Worm (Caenorhabditis elegans) whole organism, late embryonic: ENCODE data around the gene D1069.3.

Experiments
- T23F11.4 ChIP-seq: fragments of 200-800 bp; sonication (Bioruptor generic); optimal IDR thresholded peaks from 2 replicates; lab custom pipeline; 2018; ENCODE audit warnings: mild to moderate bottlenecking, missing genetic modification characterization, missing compliant biosample characterization
- Y22D7AL.16 ChIP-seq: sonication (generic microtip); optimal IDR thresholded peaks from 2 replicates; lab custom pipeline; 2016; ENCODE audit warnings: missing genetic modification characterization, missing compliant biosample characterization
- ahr-1 ChIP-seq: sonication (generic microtip); optimal IDR thresholded peaks from 2 replicates; lab custom pipeline; 2016; ENCODE audit warnings: missing genetic modification characterization, missing compliant biosample characterization
- ceh-24 ChIP-seq: sonication (generic microtip); optimal IDR thresholded peaks from 2 replicates; lab custom pipeline; 2016; ENCODE audit warnings: mild to moderate bottlenecking, missing genetic modification characterization, missing compliant biosample characterization
- ceh-31 ChIP-seq: sonication (generic microtip); optimal IDR thresholded peaks from 2 replicates; lab custom pipeline; 2016; ENCODE audit warnings: missing genetic modification characterization, missing compliant biosample characterization
- ceh-48 ChIP-seq: sonication (generic microtip); optimal IDR thresholded peaks from 2 replicates; lab custom pipeline; 2016; ENCODE audit warnings: missing genetic modification characterization, inconsistent platforms, missing compliant biosample characterization
- dmd-4 ChIP-seq: sonication (generic microtip); optimal IDR thresholded peaks from 2 replicates; lab custom pipeline; 2016; ENCODE audit warnings: borderline replicate concordance, missing genetic modification characterization, missing compliant biosample characterization
- dve-1 ChIP-seq: sonication (generic microtip); optimal IDR thresholded peaks from 2 replicates; lab custom pipeline; 2017; ENCODE audit warnings: antibody characterized with exemption, mild to moderate bottlenecking, missing genetic modification characterization, missing compliant biosample characterization
- elt-2 ChIP-seq: sonication (generic microtip); optimal IDR thresholded peaks from 2 replicates; lab custom pipeline; 2016; ENCODE audit warnings: missing genetic modification reagents, missing genetic modification characterization, missing compliant biosample characterization
- ets-4 ChIP-seq: sonication (generic microtip); optimal IDR thresholded peaks from 2 replicates; lab custom pipeline; 2016; ENCODE audit warnings: missing genetic modification characterization, missing compliant biosample characterization
- fax-1 ChIP-seq: sonication (generic microtip); optimal IDR thresholded peaks from 2 replicates; lab custom pipeline; 2016; ENCODE audit warnings: missing genotype, missing genetic modification characterization, missing compliant biosample characterization
- fkh-6 ChIP-seq: sonication (generic microtip); optimal IDR thresholded peaks from 2 replicates; lab custom pipeline; 2016; ENCODE audit warnings: missing genetic modification characterization, missing compliant biosample characterization
- hlh-13 ChIP-seq: fragments of 200-800 bp; sonication (Bioruptor generic); optimal IDR thresholded peaks from 2 replicates; lab custom pipeline; 2018; ENCODE audit warnings: mild to moderate bottlenecking, missing genetic modification characterization, missing compliant biosample characterization
- hlh-30 ChIP-seq: sonication (generic microtip); optimal IDR thresholded peaks from 2 replicates; lab custom pipeline; 2017; ENCODE audit warnings: antibody characterized with exemption, missing genetic modification characterization, missing compliant biosample characterization; ENCODE audit not compliant: insufficient read depth
- hlh-6 ChIP-seq: sonication (generic microtip); optimal IDR thresholded peaks from 2 replicates; lab custom pipeline; 2016; ENCODE audit warnings: missing genotype, missing genetic modification characterization, missing compliant biosample characterization
- lim-6 ChIP-seq: sonication (generic microtip); optimal IDR thresholded peaks from 2 replicates; lab custom pipeline; 2016; ENCODE audit warnings: missing genetic modification characterization, missing compliant biosample characterization
- lin-11 ChIP-seq: fragments of 200-800 bp; sonication (Bioruptor generic); optimal IDR thresholded peaks from 2 replicates; lab custom pipeline; 2018; ENCODE audit warnings: mild to moderate bottlenecking, missing genetic modification characterization, missing compliant biosample characterization
- madf-2 ChIP-seq: sonication (generic microtip); optimal IDR thresholded peaks from 2 replicates; lab custom pipeline; 2017; ENCODE audit warnings: missing genetic modification characterization, missing compliant biosample characterization
- mec-3 ChIP-seq: sonication (generic microtip); optimal IDR thresholded peaks from 2 replicates; lab custom pipeline; 2016; ENCODE audit warnings: borderline replicate concordance, missing genetic modification characterization, missing compliant biosample characterization
- nfya-1 ChIP-seq: sonication (generic microtip); optimal IDR thresholded peaks from 2 replicates; lab custom pipeline; 2017; ENCODE audit warnings: missing genetic modification characterization, mild to moderate bottlenecking, missing compliant biosample characterization, antibody characterized with exemption, moderate library complexity
- nhr-232 ChIP-seq: sonication (generic microtip); optimal IDR thresholded peaks from 2 replicates; lab custom pipeline; 2016; ENCODE audit warnings: missing genetic modification characterization, missing compliant biosample characterization
- npax-4 ChIP-seq: sonication (generic microtip); optimal IDR thresholded peaks from 2 replicates; lab custom pipeline; 2016; ENCODE audit warnings: missing genetic modification characterization, missing compliant biosample characterization
- pax-1 ChIP-seq: fragments of 150-350 bp; optimal IDR thresholded peaks from 2 replicates; lab custom pipeline; 2014; ENCODE audit warnings: missing biosample characterization, missing genetic modification characterization
- pha-4 ChIP-seq: fragments of 150-350 bp; optimal IDR thresholded peaks from 2 replicates; lab custom pipeline; 2018; ENCODE audit warnings: missing biosample characterization, missing genetic modification reagents, missing genetic modification characterization
- pros-1 ChIP-seq: fragments of 150-350 bp; optimal IDR thresholded peaks from 2 replicates; lab custom pipeline; 2014; ENCODE audit warnings: missing biosample characterization, missing genetic modification reagents, missing genetic modification characterization
- ref-2 ChIP-seq: sonication (generic microtip); optimal IDR thresholded peaks from 2 replicates; lab custom pipeline; 2016; ENCODE audit warnings: missing genetic modification characterization, missing compliant biosample characterization
- sdc-2 ChIP-seq: sonication (generic microtip); optimal IDR thresholded peaks from 2 replicates; lab custom pipeline; 2016; ENCODE audit warnings: missing genotype, missing genetic modification characterization, missing compliant biosample characterization
- sox-4 ChIP-seq: sonication (generic microtip); optimal IDR thresholded peaks from 2 replicates; lab custom pipeline; 2017; ENCODE audit warnings: mild to moderate bottlenecking, missing genetic modification characterization, inconsistent platforms, missing compliant biosample characterization
- syd-9 ChIP-seq: sonication (generic microtip); optimal IDR thresholded peaks from 2 replicates; lab custom pipeline; 2016; ENCODE audit warnings: mild to moderate bottlenecking, missing genetic modification characterization, moderate library complexity, missing compliant biosample characterization
- tbx-2 ChIP-seq: sonication (generic microtip); optimal IDR thresholded peaks from 2 replicates; lab custom pipeline; 2016; ENCODE audit warnings: missing genetic modification characterization, missing compliant biosample characterization
- tbx-7 ChIP-seq: sonication (generic microtip); optimal IDR thresholded peaks from 2 replicates; lab custom pipeline; 2016; ENCODE audit warnings: missing genotype, missing genetic modification characterization, missing compliant biosample characterization
- unc-3 ChIP-seq, 2 experiments: fragments of 200-800 bp in 1 of 2; sonication (Bioruptor generic) in 1 of 2; sonication (generic microtip) in 1 of 2; conservative IDR thresholded peaks in 1 of 2; optimal IDR thresholded peaks in 1 of 2; 2 replicates each; pipeline versions ENCODE4 v1.3.6 to Lab custom; 2016 to 2022; ENCODE audit warnings: missing compliant biosample characterization in 2 of 2, missing genetic modification characterization in 2 of 2, missing genetic modification reagents in 1 of 2
- unc-42 ChIP-seq: sonication (generic microtip); optimal IDR thresholded peaks from 2 replicates; lab custom pipeline; 2016; ENCODE audit warnings: missing genotype, missing genetic modification characterization, missing compliant biosample characterization
- ztf-16 ChIP-seq: sonication (generic microtip); optimal IDR thresholded peaks from 2 replicates; lab custom pipeline; 2017; ENCODE audit warnings: missing genetic modification characterization, missing compliant biosample characterization

The D1069.3 gene

DNA sequence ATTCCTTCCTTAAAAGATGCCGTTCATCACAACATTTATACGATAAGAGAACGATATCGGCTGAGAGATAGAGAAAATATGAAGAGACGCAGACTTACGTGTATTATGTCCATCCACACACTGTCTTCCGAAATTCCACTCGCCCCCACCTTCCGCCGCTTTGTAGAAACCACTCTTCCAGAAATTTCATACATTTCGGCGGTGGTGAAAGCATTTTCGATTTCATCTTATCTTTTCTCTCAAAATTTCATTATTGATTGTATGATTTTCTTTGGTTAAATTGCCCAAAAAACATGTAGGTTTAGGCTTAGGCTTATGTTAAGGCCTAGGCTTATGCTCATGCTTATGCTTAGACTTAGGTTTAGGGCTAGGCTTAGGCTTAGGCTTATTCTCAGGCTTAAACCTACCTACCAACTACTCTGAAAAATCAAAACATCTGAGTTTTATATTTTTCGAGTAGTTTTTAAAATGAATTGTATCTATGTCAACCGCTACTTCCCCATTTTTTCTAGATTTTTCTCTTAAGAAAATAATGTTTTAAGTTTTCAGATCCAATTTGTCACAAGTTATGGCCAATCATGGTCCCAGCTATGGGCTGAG lies 10.4 kb downstream of the D1069.3 start, which contains the start of gene cpn-2:
cpn-2 (plus strand) TSS at position 550 of the 600 bp plus-strand sequence.
- TF ChIP-seq hlh-13 (GFP tag; lab: Kevin White, UChicago) (no peak), madf-2 (no peak), nfya-1 (tag; lab: Kevin White, UChicago) (peak; percentile 27), ceh-48 (tag; lab: Kevin White, UChicago) (no peak), ztf-16 (tag; lab: Kevin White, UChicago) (no peak)

DNA sequence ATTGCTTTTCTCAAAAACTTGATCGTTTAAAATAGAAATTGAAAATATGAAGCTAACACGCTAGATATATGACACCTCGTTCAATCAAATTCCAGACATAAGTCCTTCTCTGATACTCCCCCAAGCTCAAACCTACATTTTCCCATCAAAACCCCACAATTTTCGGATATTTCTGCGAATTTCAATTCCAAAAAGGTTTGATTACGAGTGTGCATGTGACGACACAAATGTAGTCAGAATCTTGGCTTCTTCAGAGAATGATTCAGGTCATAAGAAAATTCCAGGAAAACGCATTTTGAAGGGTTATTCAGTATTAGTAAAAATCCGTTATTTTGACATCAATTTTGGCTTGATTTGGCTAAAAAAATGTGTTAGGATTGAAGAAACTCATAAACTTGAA lies 12.9 kb downstream of the D1069.3 start:
- no peak for TF ChIP-seq pha-4 (tag; lab: Kevin White, UChicago)

DNA sequence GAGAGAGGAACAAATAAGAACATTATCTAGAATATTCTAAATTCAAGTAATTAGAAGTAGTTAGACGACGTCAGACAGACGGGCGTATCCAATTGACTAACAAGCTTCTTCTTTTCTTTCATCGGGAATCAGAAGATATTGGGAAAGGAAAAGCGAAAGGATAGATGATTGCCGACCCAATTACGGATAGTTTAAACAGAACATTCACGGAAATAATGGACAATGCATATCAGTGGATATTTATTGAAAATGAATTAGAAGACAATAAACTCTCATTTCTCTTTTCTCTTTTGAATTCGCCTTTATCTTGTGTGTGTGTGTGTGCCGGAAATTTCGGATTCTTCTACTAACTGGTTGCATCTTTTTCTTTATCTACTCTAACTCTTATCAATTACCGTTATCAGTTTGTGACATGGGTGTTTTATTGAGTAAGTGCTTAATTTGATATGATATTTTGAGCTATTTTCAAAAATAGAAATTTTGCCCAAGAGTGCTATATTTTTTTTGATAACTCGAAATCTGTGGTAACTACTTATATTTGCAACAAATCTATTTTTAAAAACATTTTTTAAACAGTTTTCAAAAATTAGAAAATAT lies 13.7 kb downstream of the D1069.3 start:
- TF ChIP-seq elt-2 (tag; lab: Kevin White, UChicago) (peak; percentile 90), ets-4 (tag; lab: Kevin White, UChicago) (no peak), pax-1 (tag; lab: Kevin White, UChicago) (no peak), dve-1 (tag; lab: Kevin White, UChicago) (no peak)

DNA sequence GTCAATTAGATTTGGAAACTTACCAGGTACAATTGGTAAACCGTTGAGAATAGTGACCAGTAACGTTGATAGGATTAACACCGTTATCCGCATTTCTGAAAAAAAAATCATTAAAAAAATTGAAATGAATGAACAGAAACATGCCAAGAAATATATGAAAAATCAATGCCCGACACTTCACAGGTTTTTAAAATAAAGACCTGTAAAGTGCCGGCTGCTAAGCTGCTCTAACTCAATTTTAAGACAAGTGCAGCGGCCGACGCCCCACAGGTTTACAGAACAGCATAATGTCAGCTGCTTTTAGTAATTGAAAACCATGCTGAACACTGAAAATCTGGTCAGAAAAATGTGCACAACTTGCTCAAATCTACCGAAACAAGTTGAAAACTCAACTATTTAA lies 15.3 kb downstream of the D1069.3 start, which contains the start of gene cbn-1:
cbn-1 (minus strand) TSS at position 101 of the 400 bp plus-strand sequence.
- TF ChIP-seq nhr-232 (tag; lab: Kevin White, UChicago) (no peak), syd-9 (no peak), npax-4 (tag; lab: Kevin White, UChicago) (no peak), ahr-1 (tag; lab: Kevin White, UChicago) (no peak), T23F11.4 (GFP tag; lab: Kevin White, UChicago) (no peak), tbx-2 (no peak), fax-1 (tag; lab: Kevin White, UChicago) (no peak), ceh-31 (tag; lab: Kevin White, UChicago) (no peak), lin-11 (no peak), unc-3 (GFP tag; conservative IDR thresholded peaks at IDR 0.05; lab: Robert Waterston, UW) (no peak), unc-3 (tag; optimal IDR thresholded peaks at IDR 0.05; lab: Kevin White, UChicago) (no peak), dmd-4 (tag; lab: Kevin White, UChicago) (no peak), sox-4 (tag; lab: Kevin White, UChicago) (no peak), hlh-30 (tag; lab: Kevin White, UChicago) (no peak), ceh-24 (tag; lab: Kevin White, UChicago) (no peak)

DNA sequence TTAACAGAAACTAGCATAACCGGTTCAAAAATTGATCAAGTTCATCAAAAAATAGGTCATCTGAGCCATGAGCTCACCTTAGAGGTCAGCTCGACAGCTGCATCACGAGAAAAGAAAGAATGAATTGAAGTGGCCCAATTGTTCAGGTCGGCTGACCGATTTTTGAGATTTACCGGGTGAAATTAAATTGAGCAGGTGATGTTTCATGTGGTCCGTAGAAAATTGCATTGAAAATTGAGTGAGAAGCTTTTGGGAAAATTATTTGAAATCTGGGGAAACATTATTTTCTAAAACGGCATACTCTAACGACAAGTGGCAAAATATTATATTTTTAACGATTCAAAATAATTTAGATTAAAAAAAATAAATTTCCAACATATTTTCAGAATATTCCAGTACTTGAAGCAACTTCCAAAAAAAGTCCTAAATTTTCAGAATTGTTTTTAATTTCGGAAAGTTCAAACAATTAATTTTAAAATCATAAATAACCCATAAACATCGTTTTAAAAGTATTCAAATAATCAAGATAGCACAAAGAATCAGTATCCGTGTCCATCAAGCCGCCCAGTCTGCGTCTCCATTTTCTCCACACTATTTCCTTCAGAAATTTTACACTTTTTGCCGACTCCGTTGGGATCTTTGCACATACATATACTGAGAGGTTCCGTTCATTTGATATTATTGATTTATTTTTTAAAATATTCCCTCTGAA lies 21.9 kb downstream of the D1069.3 start, which contains the start of gene sgcb-1:
sgcb-1 (plus strand) TSS at position 662 of the 712 bp plus-strand sequence.
- TF ChIP-seq mec-3 (tag; lab: Kevin White, UChicago) (no peak), pros-1 (no peak), ref-2 (no peak)

DNA sequence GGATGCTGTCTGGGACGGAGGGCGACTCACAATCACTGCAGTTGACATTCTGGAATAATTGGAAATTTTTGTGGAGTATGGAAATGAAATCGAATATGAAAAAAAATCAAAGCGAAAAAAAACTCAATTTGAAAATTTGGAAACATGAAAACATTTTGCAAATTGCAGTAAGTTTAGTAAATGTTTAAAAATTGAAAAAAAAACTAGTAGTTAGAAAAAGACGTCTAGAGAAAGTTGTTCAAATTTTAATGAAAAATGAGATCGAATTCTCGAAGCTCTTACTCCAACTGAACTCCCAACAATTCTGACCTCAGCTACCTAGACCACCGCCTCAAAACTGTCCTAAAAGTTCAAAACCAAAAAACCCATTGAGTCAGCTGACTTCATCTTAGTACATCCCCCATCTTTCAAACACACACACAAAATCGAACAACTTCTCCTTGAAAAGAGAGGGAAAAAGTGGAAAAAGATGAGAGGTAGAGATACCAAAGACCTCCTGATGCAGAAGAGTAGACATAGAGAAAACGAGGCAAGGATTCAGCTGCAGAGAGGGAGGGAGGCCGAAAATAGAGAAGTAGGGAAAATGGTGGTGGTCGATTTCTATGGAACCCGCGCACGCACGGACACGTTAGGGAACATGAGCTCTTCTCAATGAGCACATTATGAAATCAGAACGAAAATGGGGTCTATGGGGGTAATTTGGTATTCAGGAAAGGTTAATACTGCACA lies 24.5 kb downstream of the D1069.3 start, which contains the start of gene K01A2.10:
K01A2.10 (minus strand) TSS at position 51 of the 729 bp plus-strand sequence.
- TF ChIP-seq hlh-30 (tag; lab: Kevin White, UChicago) (peak; percentile 63), hlh-6 (tag; lab: Kevin White, UChicago) (peak; percentile 21), nfya-1 (tag; lab: Kevin White, UChicago) (peak; percentile 56), lin-11 (no peak), sdc-2 (tag; lab: Kevin White, UChicago) (peak; percentile 12), Y22D7AL.16 (tag; lab: Kevin White, UChicago) (no peak), tbx-7 (no peak), lim-6 (tag; lab: Kevin White, UChicago) (no peak), unc-42 (peak; percentile 54), tbx-2 (peak; percentile 23), ceh-31 (tag; lab: Kevin White, UChicago) (peak; percentile 47), fkh-6 (tag; lab: Kevin White, UChicago) (no peak)
